Worm (Caenorhabditis elegans) whole organism, late embryonic: Measurements from ENCODE around the gene vti-1.

Experiments
- C08G9.2 ChIP-seq: sonication (generic microtip); optimal IDR thresholded peaks from 2 replicates; lab custom pipeline; 2016; ENCODE audit warnings: mild to moderate bottlenecking, missing genetic modification characterization, moderate library complexity, missing compliant biosample characterization
- ama-1 ChIP-seq: fragments of 150-350 bp; optimal IDR thresholded peaks from 2 replicates; lab custom pipeline; 2014
- ceh-19 ChIP-seq: fragments of 200-800 bp; sonication (Bioruptor generic); optimal IDR thresholded peaks from 2 replicates; lab custom pipeline; 2018; ENCODE audit warnings: mild to moderate bottlenecking, missing genetic modification characterization, missing compliant biosample characterization
- ceh-34 ChIP-seq: sonication (generic microtip); optimal IDR thresholded peaks from 2 replicates; lab custom pipeline; 2016; ENCODE audit warnings: mild to moderate bottlenecking, missing genetic modification characterization, missing compliant biosample characterization
- ceh-48 ChIP-seq: sonication (generic microtip); optimal IDR thresholded peaks from 2 replicates; lab custom pipeline; 2016; ENCODE audit warnings: missing genetic modification characterization, inconsistent platforms, missing compliant biosample characterization
- elt-4 ChIP-seq: sonication (generic microtip); optimal IDR thresholded peaks from 2 replicates; lab custom pipeline; 2016; ENCODE audit warnings: missing genetic modification characterization, missing compliant biosample characterization
- hlh-8 ChIP-seq: sonication (generic microtip); optimal IDR thresholded peaks from 2 replicates; lab custom pipeline; 2016; ENCODE audit warnings: missing genotype, missing genetic modification characterization, missing compliant biosample characterization
- nhr-11 ChIP-seq: fragments of 150-350 bp; optimal IDR thresholded peaks from 2 replicates; lab custom pipeline; 2014; ENCODE audit warnings: missing biosample characterization, missing genetic modification characterization
- pros-1 ChIP-seq: fragments of 150-350 bp; optimal IDR thresholded peaks from 2 replicates; lab custom pipeline; 2014; ENCODE audit warnings: missing biosample characterization, missing genetic modification reagents, missing genetic modification characterization
- rnt-1 ChIP-seq: sonication (generic microtip); optimal IDR thresholded peaks from 2 replicates; lab custom pipeline; 2016; ENCODE audit warnings: missing genetic modification characterization, missing compliant biosample characterization
- tbx-2 ChIP-seq: sonication (generic microtip); optimal IDR thresholded peaks from 2 replicates; lab custom pipeline; 2016; ENCODE audit warnings: missing genetic modification characterization, missing compliant biosample characterization

ce11 chrIV:14782211-14782610 is 15.7 kb upstream of the vti-1 start, which contains the start of gene Y57G11C.1130:
- TF ChIP-seq rnt-1 (no peak), elt-4 (tag; lab: Kevin White, UChicago) (no peak), ama-1 (lab: Kevin White, UChicago) (no peak), ceh-19 (GFP tag; lab: Kevin White, UChicago) (no peak), pros-1 (tag; lab: Kevin White, UChicago) (no peak), tbx-2 (no peak), ceh-34 (tag; lab: Kevin White, UChicago) (no peak), hlh-8 (no peak), C08G9.2 (tag; lab: Kevin White, UChicago) (no peak), nhr-11 (tag; lab: Kevin White, UChicago) (no peak), ceh-48 (tag; lab: Kevin White, UChicago) (no peak)
